Worm (Caenorhabditis elegans) whole organism, mixed stage, embryonic: ENCODE data around the gene F46C3.6.
A peak's percentile ranks its signal among the peaks of the same experiment; 100 is the strongest.
"Not testable (repeated sequence)": the region's sequence is repeated elsewhere in the genome, so short reads cannot be mapped to it uniquely, and the experiment has no call there.

Experiments used
- M03D4.4 ChIP-seq: sonication (generic microtip); optimal IDR thresholded peaks from 2 replicates; lab custom pipeline; 2017; ENCODE audit warnings: mild to moderate bottlenecking, missing genetic modification characterization, missing compliant biosample characterization
- bed-3 ChIP-seq: fragments of 200-800 bp; sonication (Bioruptor generic); optimal IDR thresholded peaks from 3 replicates; lab custom pipeline; 2018; ENCODE audit warnings: mild to moderate bottlenecking, missing genetic modification characterization, moderate library complexity, missing compliant biosample characterization
- blmp-1 ChIP-seq: fragments of 150-350 bp; optimal IDR thresholded peaks from 2 replicates; lab custom pipeline; 2014; ENCODE audit warnings: missing biosample characterization, missing genetic modification characterization
- ceh-39 ChIP-seq: fragments of 150-350 bp; optimal IDR thresholded peaks from 2 replicates; lab custom pipeline; 2014; ENCODE audit warnings: missing biosample characterization, missing genetic modification characterization
- ceh-43 ChIP-seq: fragments of 200-800 bp; sonication (Bioruptor generic); optimal IDR thresholded peaks from 2 replicates; lab custom pipeline; 2018; ENCODE audit warnings: mild to moderate bottlenecking, missing genetic modification characterization, moderate library complexity, missing compliant biosample characterization
- ceh-83 ChIP-seq: fragments of 200-800 bp; sonication (Bioruptor generic); optimal IDR thresholded peaks from 2 replicates; lab custom pipeline; 2018; ENCODE audit warnings: mild to moderate bottlenecking, missing genetic modification characterization, missing compliant biosample characterization
- ces-1 ChIP-seq: fragments of 150-350 bp; optimal IDR thresholded peaks from 2 replicates; lab custom pipeline; 2014; ENCODE audit warnings: missing biosample characterization, missing genetic modification reagents, missing genetic modification characterization
- cnd-1 ChIP-seq: fragments of 200-800 bp; sonication (Bioruptor generic); optimal IDR thresholded peaks from 2 replicates; lab custom pipeline; 2018; ENCODE audit warnings: mild to moderate bottlenecking, missing genetic modification characterization, missing compliant biosample characterization
- drap-1 ChIP-seq: fragments of 200-800 bp; sonication (Bioruptor generic); optimal IDR thresholded peaks from 3 replicates; lab custom pipeline; 2018; ENCODE audit warnings: mild to moderate bottlenecking, missing genetic modification characterization, missing compliant biosample characterization
- elt-1 ChIP-seq: sonication (generic microtip); optimal IDR thresholded peaks from 2 replicates; lab custom pipeline; 2017; ENCODE audit warnings: missing genetic modification characterization, mild to moderate bottlenecking, missing compliant biosample characterization, antibody characterized with exemption, moderate library complexity, borderline replicate concordance; ENCODE audit not compliant: insufficient read depth
- elt-3 ChIP-seq: fragments of 150-350 bp; optimal IDR thresholded peaks from 2 replicates; lab custom pipeline; 2014; ENCODE audit warnings: missing biosample characterization, missing genetic modification characterization
- flh-1 ChIP-seq: fragments of 200-800 bp; sonication (Bioruptor generic); optimal IDR thresholded peaks from 2 replicates; lab custom pipeline; 2018; ENCODE audit warnings: mild to moderate bottlenecking, missing genetic modification characterization, moderate library complexity, missing compliant biosample characterization
- ham-2 ChIP-seq: fragments of 200-800 bp; sonication (Bioruptor generic); optimal IDR thresholded peaks from 2 replicates; lab custom pipeline; 2018; ENCODE audit warnings: mild to moderate bottlenecking, missing genetic modification characterization, missing compliant biosample characterization
- hlh-1 ChIP-seq: fragments of 150-350 bp; optimal IDR thresholded peaks from 2 replicates; lab custom pipeline; 2014; ENCODE audit warnings: missing biosample characterization, missing genetic modification reagents, missing genetic modification characterization
- lin-13 ChIP-seq: fragments of 150-350 bp; optimal IDR thresholded peaks from 2 replicates; lab custom pipeline; 2014; ENCODE audit warnings: missing biosample characterization, missing genetic modification characterization
- lin-32 ChIP-seq: fragments of 200-800 bp; sonication (Bioruptor generic); optimal IDR thresholded peaks from 2 replicates; lab custom pipeline; 2018; ENCODE audit warnings: mild to moderate bottlenecking, missing genetic modification characterization, missing compliant biosample characterization
- lsy-2 ChIP-seq: fragments of 150-350 bp; optimal IDR thresholded peaks from 2 replicates; lab custom pipeline; 2014; ENCODE audit warnings: missing biosample characterization, missing genetic modification characterization
- mep-1 ChIP-seq: fragments of 150-350 bp; optimal IDR thresholded peaks from 2 replicates; lab custom pipeline; 2017; ENCODE audit warnings: missing biosample characterization, missing genetic modification reagents, missing genetic modification characterization, inconsistent platforms
- mls-2 ChIP-seq: sonication (generic microtip); optimal IDR thresholded peaks from 2 replicates; lab custom pipeline; 2016; ENCODE audit warnings: mild to moderate bottlenecking, missing genetic modification characterization, moderate library complexity, missing compliant biosample characterization
- nhr-12 ChIP-seq: fragments of 150-350 bp; optimal IDR thresholded peaks from 2 replicates; lab custom pipeline; 2014; ENCODE audit warnings: missing biosample characterization, missing genetic modification characterization
- nhr-2 ChIP-seq: fragments of 150-350 bp; optimal IDR thresholded peaks from 2 replicates; lab custom pipeline; 2014; ENCODE audit warnings: missing biosample characterization, missing genetic modification characterization
- nhr-237 ChIP-seq: fragments of 150-350 bp; optimal IDR thresholded peaks from 2 replicates; lab custom pipeline; 2014; ENCODE audit warnings: missing biosample characterization, missing genetic modification characterization
- nhr-28 ChIP-seq: fragments of 150-350 bp; optimal IDR thresholded peaks from 2 replicates; lab custom pipeline; 2014; ENCODE audit warnings: missing biosample characterization, missing genetic modification characterization
- nhr-76 ChIP-seq: sonication (generic microtip); optimal IDR thresholded peaks from 2 replicates; lab custom pipeline; 2017; ENCODE audit warnings: missing biosample characterization, missing genetic modification characterization
- pha-4 ChIP-seq: fragments of 150-350 bp; optimal IDR thresholded peaks from 2 replicates; lab custom pipeline; 2018; ENCODE audit warnings: missing biosample characterization, missing genetic modification reagents, missing genetic modification characterization
- sem-2 ChIP-seq: fragments of 200-800 bp; sonication (Bioruptor generic); optimal IDR thresholded peaks from 2 replicates; lab custom pipeline; 2018; ENCODE audit warnings: mild to moderate bottlenecking, missing genetic modification characterization, missing compliant biosample characterization
- snpc-4 ChIP-seq: fragments of 150-350 bp; optimal IDR thresholded peaks from 2 replicates; lab custom pipeline; 2014; ENCODE audit warnings: missing biosample characterization, missing genetic modification characterization
- tbx-8 ChIP-seq: fragments of 200-800 bp; sonication (Bioruptor generic); optimal IDR thresholded peaks from 2 replicates; lab custom pipeline; 2018; ENCODE audit warnings: mild to moderate bottlenecking, missing genetic modification characterization, moderate library complexity, missing compliant biosample characterization
- unc-39 ChIP-seq: fragments of 150-350 bp; optimal IDR thresholded peaks from 2 replicates; lab custom pipeline; 2014; ENCODE audit warnings: missing biosample characterization, missing genetic modification characterization
- unc-62 ChIP-seq: fragments of 150-350 bp; optimal IDR thresholded peaks from 2 replicates; lab custom pipeline; 2014; ENCODE audit warnings: missing biosample characterization, missing genetic modification reagents, missing genetic modification characterization
- zip-8 ChIP-seq: fragments of 150-350 bp; optimal IDR thresholded peaks from 2 replicates; lab custom pipeline; 2014; ENCODE audit warnings: missing biosample characterization, missing genetic modification characterization
- ztf-11 ChIP-seq: fragments of 150-350 bp; optimal IDR thresholded peaks from 2 replicates; lab custom pipeline; 2014; ENCODE audit warnings: missing biosample characterization, missing genetic modification characterization

The F46C3.6 gene

DNA sequence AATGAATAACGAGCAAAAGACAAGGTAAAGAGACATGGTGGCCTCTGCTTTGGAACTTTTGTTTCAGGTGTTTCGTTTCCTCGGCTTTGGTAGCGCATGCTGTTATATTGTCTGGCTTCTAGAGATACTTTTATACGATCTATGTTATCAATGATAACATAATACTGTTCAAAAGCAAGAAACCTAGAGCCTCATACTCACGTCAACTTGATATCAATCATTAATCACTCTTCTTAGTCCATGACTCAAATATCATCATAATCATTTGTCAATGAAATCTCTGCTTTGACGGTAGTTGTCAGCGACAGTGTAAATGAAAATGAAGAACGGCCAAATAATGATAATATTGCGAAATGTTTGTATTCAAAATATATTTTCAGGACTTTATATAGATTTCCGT is 30.4 kb upstream of the F46C3.6 start:
- TF ChIP-seq ceh-39 (tag; lab: Kevin White, UChicago) (no peak), nhr-76 (tag; lab: Kevin White, UChicago) (no peak), M03D4.4 (tag; lab: Kevin White, UChicago) (no peak), unc-62 (GFP tag; lab: Kevin White, UChicago) (peak; percentile 30)

- TF ChIP-seq bed-3 (GFP tag; lab: Kevin White, UChicago) (no peak), mep-1 (no peak), unc-62 (GFP tag; lab: Kevin White, UChicago) (no peak), nhr-76 (tag; lab: Kevin White, UChicago) (no peak), ceh-83 (GFP tag; lab: Kevin White, UChicago) (no peak), zip-8 (tag; lab: Kevin White, UChicago) (no peak), tbx-8 (GFP tag; lab: Kevin White, UChicago) (no peak), nhr-2 (tag; lab: Kevin White, UChicago) (no peak), ceh-39 (tag; lab: Kevin White, UChicago) (no peak), M03D4.4 (tag; lab: Kevin White, UChicago) (no peak), ham-2 (GFP tag; lab: Kevin White, UChicago) (no peak), nhr-237 (tag; lab: Kevin White, UChicago) (no peak), hlh-1 (no peak), elt-3 (tag; lab: Kevin White, UChicago) (no peak), flh-1 (no peak), nhr-28 (no peak), blmp-1 (no peak), sem-2 (GFP tag; lab: Kevin White, UChicago) (no peak), unc-39 (no peak), mls-2 (tag; lab: Kevin White, UChicago) (no peak)
These were observed 27.8 kb upstream of the F46C3.6 start for ce11 chrX:11447695-11448094.

- no peak for TF ChIP-seq nhr-12
- no peak for TF ChIP-seq sem-2 (GFP tag; lab: Kevin White, UChicago)
- TF ChIP-seq blmp-1 = no peak
- TF ChIP-seq ceh-43 = no peak
- no peak for TF ChIP-seq ztf-11
- no peak for TF ChIP-seq ces-1
- TF ChIP-seq lin-13 = no peak
- no peak for TF ChIP-seq unc-62 (GFP tag; lab: Kevin White, UChicago)
- TF ChIP-seq zip-8 (tag; lab: Kevin White, UChicago) = no peak
- no peak for TF ChIP-seq ham-2 (GFP tag; lab: Kevin White, UChicago)
- no peak for TF ChIP-seq nhr-76 (tag; lab: Kevin White, UChicago)
- no peak for TF ChIP-seq hlh-1
- no peak for TF ChIP-seq snpc-4
These were observed 26.7 kb upstream of the F46C3.6 start, which contains the start of gene igeg-2 for ce11 chrX:11446535-11446934. Gene igeg-2 (minus strand): TSS chrX:11446635.

- not testable (repeated sequence) for TF ChIP-seq cnd-1 (tag; lab: Kevin White, UChicago); ces-1; unc-39
- TF ChIP-seq, all 35 proteins: peak for 0; not testable (repeated sequence) for 35
These were observed 19.9 kb upstream of the F46C3.6 start, which contains the start of gene F46C3.7 for ce11 chrX:11439740-11440139. Gene F46C3.7 (plus strand): TSS chrX:11440040.

DNA sequence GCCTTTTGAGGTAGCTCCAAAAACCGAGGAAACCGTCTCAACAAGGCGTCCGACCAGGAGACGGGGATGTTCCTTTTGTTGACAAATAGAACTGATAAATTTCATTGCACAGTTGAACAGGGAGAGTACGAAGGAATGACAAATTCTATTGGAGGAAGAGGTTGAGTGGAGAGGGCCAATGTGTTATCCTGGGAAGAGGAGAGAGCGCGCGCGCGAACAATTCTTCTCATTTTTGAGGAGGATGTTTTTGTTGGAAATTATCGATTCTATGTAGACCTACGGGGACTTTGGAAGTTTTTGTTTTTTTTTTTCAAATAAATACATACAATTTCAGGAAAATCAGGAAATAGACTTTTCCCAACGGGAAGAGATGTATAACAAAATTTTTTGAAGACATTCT is 17.8 kb upstream of the F46C3.6 start:
- TF ChIP-seq M03D4.4 (tag; lab: Kevin White, UChicago) (no peak), unc-39 (no peak), cnd-1 (tag; lab: Kevin White, UChicago) (no peak), ham-2 (GFP tag; lab: Kevin White, UChicago) (no peak), nhr-28 (no peak), lsy-2 (tag; lab: Kevin White, UChicago) (no peak), lin-32 (GFP tag; lab: Kevin White, UChicago) (no peak), nhr-237 (tag; lab: Kevin White, UChicago) (no peak), nhr-12 (no peak), ztf-11 (no peak), flh-1 (no peak), elt-3 (tag; lab: Kevin White, UChicago) (no peak), zip-8 (tag; lab: Kevin White, UChicago) (no peak)

ce11 chrX:11435488-11435887 is 15.6 kb upstream of the F46C3.6 start:
- TF ChIP-seq ceh-83 (GFP tag; lab: Kevin White, UChicago) (no peak), unc-39 (no peak), ztf-11 (no peak), mls-2 (tag; lab: Kevin White, UChicago) (no peak), pha-4 (no peak), elt-1 (no peak), nhr-12 (no peak), snpc-4 (no peak), ceh-43 (no peak), drap-1 (GFP tag; lab: Kevin White, UChicago) (no peak), blmp-1 (no peak), ces-1 (no peak), nhr-237 (tag; lab: Kevin White, UChicago) (no peak)
